Fruit fly (Drosophila melanogaster) whole organism, embryonic: ENCODE data around the gene DCTN5-p25.

ENCODE experiments used
- CG10366 ChIP-seq: fragments of 200-800 bp; sonication (Bioruptor generic); IDR thresholded peaks from 2 replicates; pipeline ENCODE4 v1.3.6; 2022; ENCODE audit warnings: missing biosample characterization, missing genetic modification characterization
- CG10543 ChIP-seq: fragments of 200-800 bp; sonication (Bioruptor generic); optimal IDR thresholded peaks from 3 replicates; lab custom pipeline; 2017; ENCODE audit warnings: missing biosample characterization, mild to moderate bottlenecking, missing genetic modification characterization, moderate library complexity
- CG10959 ChIP-seq: fragments of 200-800 bp; sonication (Bioruptor generic); IDR thresholded peaks from 2 replicates; pipeline ENCODE4 v1.3.6; 2022; ENCODE audit warnings: missing biosample characterization, missing genetic modification characterization
- CG11456 ChIP-seq: fragments of 200-800 bp; sonication (Bioruptor generic); IDR thresholded peaks from 3 replicates; pipeline ENCODE4 v1.3.6; 2022; ENCODE audit warnings: missing biosample characterization, missing genetic modification characterization
- CG11695 ChIP-seq: fragments of 200-800 bp; sonication (Bioruptor generic); IDR thresholded peaks from 3 replicates; pipeline ENCODE4 v1.3.6; 2022; ENCODE audit warnings: missing biosample characterization, missing genetic modification characterization
- CG1233 ChIP-seq: fragments of 200-800 bp; sonication (Bioruptor generic); optimal IDR thresholded peaks from 4 replicates; lab custom pipeline; 2018; ENCODE audit warnings: missing biosample characterization, mild to moderate bottlenecking, missing genetic modification characterization
- CG14050 ChIP-seq: fragments of 200-800 bp; sonication (Bioruptor generic); IDR thresholded peaks from 3 replicates; pipeline ENCODE4 v1.3.6; 2022; ENCODE audit warnings: missing biosample characterization, missing genetic modification characterization
- CG14441 ChIP-seq: fragments of 200-800 bp; sonication (Bioruptor generic); IDR thresholded peaks from 2 replicates; pipeline ENCODE4 v1.3.6; 2022; ENCODE audit warnings: missing biosample characterization, missing genetic modification characterization
- CG15073 ChIP-seq: fragments of 200-800 bp; sonication (Bioruptor generic); optimal IDR thresholded peaks from 2 replicates; lab custom pipeline; 2016; ENCODE audit warnings: missing biosample characterization, missing genetic modification characterization
- CG17359 ChIP-seq: fragments of 200-800 bp; sonication (Bioruptor generic); optimal IDR thresholded peaks from 3 replicates; lab custom pipeline; 2018; ENCODE audit warnings: missing biosample characterization, mild to moderate bottlenecking, missing genetic modification characterization, moderate library complexity
- CG17385 ChIP-seq: fragments of 200-800 bp; sonication (Bioruptor generic); optimal IDR thresholded peaks from 3 replicates; lab custom pipeline; 2018; ENCODE audit warnings: missing biosample characterization, mild to moderate bottlenecking, missing genetic modification characterization
- CG17829 ChIP-seq: fragments of 200-800 bp; optimal IDR thresholded peaks from 2 replicates; lab custom pipeline; 2019; ENCODE audit warnings: missing biosample characterization, mild to moderate bottlenecking, missing genetic modification characterization, moderate library complexity
- CG2202 ChIP-seq: fragments of 200-800 bp; sonication (Bioruptor generic); optimal IDR thresholded peaks from 2 replicates; lab custom pipeline; 2018; ENCODE audit warnings: missing biosample characterization, mild to moderate bottlenecking, missing genetic modification characterization
- CG2889 ChIP-seq: fragments of 200-800 bp; sonication (Bioruptor generic); IDR thresholded peaks from 3 replicates; pipeline ENCODE4 v1.3.6; 2022; ENCODE audit warnings: missing biosample characterization, missing genetic modification characterization
- CG3163 ChIP-seq: fragments of 200-800 bp; sonication (Bioruptor generic); optimal IDR thresholded peaks from 3 replicates; lab custom pipeline; 2016; ENCODE audit warnings: missing biosample characterization, missing genetic modification characterization
- CG34224 ChIP-seq: fragments of 200-800 bp; sonication (Bioruptor generic); IDR thresholded peaks from 3 replicates; pipeline ENCODE4 v1.3.6; 2022; ENCODE audit warnings: missing biosample characterization, missing genetic modification characterization; ENCODE audit not compliant: partially characterized antibody
- CG34376 ChIP-seq: fragments of 200-800 bp; sonication (Bioruptor generic); optimal IDR thresholded peaks from 2 replicates; lab custom pipeline; 2018; ENCODE audit warnings: missing biosample characterization, mild to moderate bottlenecking, missing genetic modification characterization
- CG3838 ChIP-seq: fragments of 200-800 bp; sonication (Bioruptor generic); optimal IDR thresholded peaks from 3 replicates; lab custom pipeline; 2016; ENCODE audit warnings: missing biosample characterization, missing genetic modification characterization
- CG43689 ChIP-seq: fragments of 200-800 bp; sonication (Bioruptor generic); IDR thresholded peaks from 2 replicates; pipeline ENCODE4 v1.3.6; 2022; ENCODE audit warnings: missing biosample characterization, missing genetic modification characterization
- CG4707 ChIP-seq: fragments of 200-800 bp; sonication (Bioruptor generic); optimal IDR thresholded peaks from 2 replicates; lab custom pipeline; 2018; ENCODE audit warnings: missing biosample characterization, mild to moderate bottlenecking, missing genetic modification characterization, moderate library complexity
- CG7357 ChIP-seq: fragments of 200-800 bp; sonication (Bioruptor generic); IDR thresholded peaks from 3 replicates; pipeline ENCODE4 v1.3.6; 2022; ENCODE audit warnings: missing biosample characterization, missing genetic modification characterization
- CG7556 ChIP-seq: fragments of 200-800 bp; sonication (Bioruptor generic); optimal IDR thresholded peaks from 2 replicates; lab custom pipeline; 2017; ENCODE audit warnings: missing biosample characterization, mild to moderate bottlenecking, missing genetic modification characterization
- CG7745 ChIP-seq: fragments of 200-800 bp; sonication (Bioruptor generic); optimal IDR thresholded peaks from 2 replicates; lab custom pipeline; 2018; ENCODE audit warnings: missing biosample characterization, mild to moderate bottlenecking, missing genetic modification characterization, moderate library complexity
- CTCF ChIP-seq: fragments of 200-800 bp; sonication (Bioruptor generic); optimal IDR thresholded peaks from 2 replicates; lab custom pipeline; 2017; ENCODE audit warnings: missing biosample characterization, mild to moderate bottlenecking, missing genetic modification characterization, moderate library complexity
- CrebB ChIP-seq: fragments of 200-800 bp; sonication (Bioruptor generic); optimal IDR thresholded peaks from 3 replicates; lab custom pipeline; 2018; ENCODE audit warnings: missing biosample characterization, mild to moderate bottlenecking, missing genetic modification characterization
- Dbx ChIP-seq: fragments of 200-800 bp; sonication (Bioruptor generic); IDR thresholded peaks from 3 replicates; pipeline ENCODE4 v1.3.6; 2022; ENCODE audit warnings: missing biosample characterization, missing genetic modification characterization
- Dip2 ChIP-seq: fragments of 200-800 bp; sonication (Bioruptor generic); IDR thresholded peaks from 2 replicates; pipeline ENCODE4 v1.3.6; 2022; ENCODE audit warnings: missing biosample characterization, missing genetic modification characterization
- Gug ChIP-seq: fragments of 200-800 bp; sonication (Bioruptor generic); IDR thresholded peaks from 4 replicates; pipeline ENCODE4 v1.3.6; 2022; ENCODE audit warnings: missing biosample characterization, missing genetic modification characterization
- Hr3 ChIP-seq: fragments of 200-800 bp; sonication (Bioruptor generic); optimal IDR thresholded peaks from 3 replicates; lab custom pipeline; 2016; ENCODE audit warnings: missing biosample characterization, missing genetic modification characterization
- Med ChIP-seq: fragments of 200-800 bp; sonication (Bioruptor generic); peaks from one replicate; lab custom pipeline; 2016; ENCODE audit warnings: missing biosample characterization, missing genetic modification characterization, mild to moderate bottlenecking, inconsistent platforms, moderate library complexity
- Sry-β ChIP-seq: fragments of 200-800 bp; sonication (Bioruptor generic); optimal IDR thresholded peaks from 2 replicates; lab custom pipeline; 2018; ENCODE audit warnings: missing biosample characterization, mild to moderate bottlenecking, missing genetic modification characterization, moderate library complexity
- amos ChIP-seq: fragments of 200-800 bp; sonication (Bioruptor generic); IDR thresholded peaks from 2 replicates; pipeline ENCODE4 v1.3.6; 2022; ENCODE audit warnings: missing biosample characterization, missing genetic modification characterization; ENCODE audit not compliant: partially characterized antibody
- ase ChIP-seq: fragments of 200-800 bp; sonication (Bioruptor generic); IDR thresholded peaks from 3 replicates; pipeline ENCODE4 v1.3.6; 2022; ENCODE audit warnings: missing biosample characterization, missing genetic modification characterization
- bbx ChIP-seq: fragments of 200-800 bp; sonication (Bioruptor generic); IDR thresholded peaks from 2 replicates; pipeline ENCODE4 v1.3.6; 2022; ENCODE audit warnings: missing biosample characterization, missing genetic modification characterization; ENCODE audit not compliant: partially characterized antibody
- bcd ChIP-seq: fragments of 200-800 bp; sonication (Bioruptor generic); optimal IDR thresholded peaks from 2 replicates; lab custom pipeline; 2017; ENCODE audit warnings: missing biosample characterization, mild to moderate bottlenecking, missing genetic modification characterization
- chinmo ChIP-seq: fragments of 200-800 bp; sonication (Bioruptor generic); IDR thresholded peaks from 4 replicates; pipeline ENCODE4 v1.3.6; 2022; ENCODE audit warnings: missing biosample characterization, missing genetic modification characterization; ENCODE audit not compliant: partially characterized antibody
- croc ChIP-seq: fragments of 200-800 bp; sonication (Bioruptor generic); conservative IDR thresholded peaks from 3 replicates; pipeline ENCODE4 v1.3.6; 2022; ENCODE audit warnings: missing biosample characterization, missing genetic modification characterization
- ems ChIP-seq: fragments of 200-800 bp; sonication (Bioruptor generic); optimal IDR thresholded peaks from 3 replicates; lab custom pipeline; 2016; ENCODE audit warnings: missing biosample characterization, missing genetic modification characterization
- ewg ChIP-seq: fragments of 200-800 bp; sonication (Bioruptor generic); optimal IDR thresholded peaks from 3 replicates; lab custom pipeline; 2017; ENCODE audit warnings: mild to moderate bottlenecking, missing biosample characterization, missing genetic modification reagents, missing genetic modification characterization
- grau ChIP-seq: fragments of 200-800 bp; optimal IDR thresholded peaks from 3 replicates; lab custom pipeline; 2019; ENCODE audit warnings: missing biosample characterization, mild to moderate bottlenecking, missing genetic modification characterization, moderate library complexity
- kah ChIP-seq: fragments of 200-800 bp; sonication (Bioruptor generic); optimal IDR thresholded peaks from 2 replicates; lab custom pipeline; 2018; ENCODE audit warnings: missing biosample characterization, mild to moderate bottlenecking, missing genetic modification characterization
- luna ChIP-seq: fragments of 200-800 bp; sonication (Bioruptor generic); optimal IDR thresholded peaks from 2 replicates; lab custom pipeline; 2016; ENCODE audit warnings: missing biosample characterization, missing genetic modification characterization
- pfk ChIP-seq: fragments of 200-800 bp; sonication (Bioruptor generic); optimal IDR thresholded peaks from 2 replicates; lab custom pipeline; 2018; ENCODE audit warnings: missing biosample characterization, mild to moderate bottlenecking, missing genetic modification characterization, moderate library complexity
- sob ChIP-seq: fragments of 200-800 bp; sonication (Bioruptor generic); IDR thresholded peaks from 2 replicates; pipeline ENCODE4 v1.3.6; 2022; ENCODE audit warnings: missing biosample characterization, missing genetic modification characterization
- sug ChIP-seq: fragments of 200-800 bp; optimal IDR thresholded peaks from 2 replicates; lab custom pipeline; 2019; ENCODE audit warnings: missing biosample characterization, mild to moderate bottlenecking, missing genetic modification characterization, moderate library complexity
- unc-4 ChIP-seq: fragments of 200-800 bp; sonication (Bioruptor generic); IDR thresholded peaks from 2 replicates; pipeline ENCODE4 v1.3.6; 2022; ENCODE audit warnings: missing biosample characterization, missing genetic modification characterization; ENCODE audit not compliant: partially characterized antibody
- vnd ChIP-seq: fragments of 200-800 bp; sonication (Bioruptor generic); IDR thresholded peaks from 3 replicates; pipeline ENCODE4 v1.3.6; 2022; ENCODE audit warnings: missing biosample characterization, missing genetic modification characterization; ENCODE audit not compliant: partially characterized antibody
- vvl ChIP-seq: fragments of 200-800 bp; sonication (Bioruptor generic); IDR thresholded peaks from 2 replicates; pipeline ENCODE4 v1.3.6; 2022; ENCODE audit warnings: missing biosample characterization, missing genetic modification characterization

The DCTN5-p25 gene

dm6 chr2L:14995594-14996463, 9.7 kb upstream of the DCTN5-p25 start (continued):
- TF ChIP-seq CG10959 (GFP tag; lab: Robert Waterston, UW), result peak; percentile 87
- TF ChIP-seq unc-4 (GFP tag; lab: Robert Waterston, UW), result no peak
- TF ChIP-seq Gug, result peak; percentile 60; the same call in 3 of the 4 replicates
- peak; percentile 93 for TF ChIP-seq Hr3 (GFP tag; lab: Kevin White, UChicago)
- TF ChIP-seq Sry-β (GFP tag; lab: Kevin White, UChicago), result peak; percentile 52
- peak; percentile 68 for TF ChIP-seq CG3838 (GFP tag; lab: Kevin White, UChicago)
- TF ChIP-seq CG14441, result peak; percentile 92
- no peak for TF ChIP-seq CG34224 (GFP tag; lab: Robert Waterston, UW)
- peak; percentile 92 for TF ChIP-seq ase (GFP tag; lab: Robert Waterston, UW)
- peak; percentile 20 for TF ChIP-seq pfk (GFP tag; lab: Kevin White, UChicago)
- peak; percentile 41; the same call in 1 of the 2 replicates for TF ChIP-seq bbx (GFP tag; lab: Robert Waterston, UW)
- TF ChIP-seq CG14050 (GFP tag; lab: Robert Waterston, UW), result peak; percentile 90
- TF ChIP-seq kah (GFP tag; lab: Kevin White, UChicago), result peak; percentile 91
- peak; percentile 40 for TF ChIP-seq CG15073 (GFP tag; lab: Kevin White, UChicago)
- TF ChIP-seq Med (GFP tag; lab: Kevin White, UChicago), result peak; percentile 83
- TF ChIP-seq CG3163 (GFP tag; lab: Kevin White, UChicago), result peak; percentile 12
- peak; percentile 62 for TF ChIP-seq CG2202 (tag; lab: Kevin White, UChicago)
- TF ChIP-seq CG34376 (GFP tag; lab: Kevin White, UChicago), result no peak
- TF ChIP-seq vnd, result no peak
- TF ChIP-seq CG10366 (GFP tag; lab: Robert Waterston, UW), result peak; percentile 92
- peak; percentile 86; the same call in 1 of the 4 replicates for TF ChIP-seq chinmo (GFP tag; lab: Robert Waterston, UW)
- peak; percentile 87 for TF ChIP-seq CG17385 (GFP tag; lab: Kevin White, UChicago)
- peak; percentile 95 for TF ChIP-seq CG17829 (tag; lab: Kevin White, UChicago)
- peak; percentile 76 for TF ChIP-seq CG7745 (tag; lab: Kevin White, UChicago)
- peak; percentile 91 for TF ChIP-seq CG43689
- TF ChIP-seq Dip2 (GFP tag; lab: Robert Waterston, UW), result no peak
- peak; percentile 80 for TF ChIP-seq CrebB (tag; lab: Kevin White, UChicago)
- peak; percentile 86 for TF ChIP-seq CG1233
- TF ChIP-seq CG17359 (tag; lab: Kevin White, UChicago), result peak; percentile 96
- TF ChIP-seq CG10543 (GFP tag; lab: Kevin White, UChicago), result peak; percentile 27
- peak; percentile 1 for TF ChIP-seq ems (GFP tag; lab: Kevin White, UChicago)
- peak; percentile 87 for TF ChIP-seq sob (GFP tag; lab: Robert Waterston, UW)
- peak; percentile 81 for TF ChIP-seq ewg (GFP tag; lab: Kevin White, UChicago)
- TF ChIP-seq Dbx (GFP tag; lab: Robert Waterston, UW), result peak; percentile 79; the same call in 2 of the 3 replicates
- peak; percentile 72; the same call in 2 of the 3 replicates for TF ChIP-seq CG2889
- peak; percentile 91 for TF ChIP-seq grau (tag; lab: Kevin White, UChicago)
- peak; percentile 94 for TF ChIP-seq croc (GFP tag; lab: Robert Waterston, UW)
- TF ChIP-seq bcd (GFP tag; lab: Kevin White, UChicago), result peak; percentile 88
- peak; percentile 23 for TF ChIP-seq CTCF (GFP tag; lab: Kevin White, UChicago)
- TF ChIP-seq luna (GFP tag; lab: Kevin White, UChicago), result no peak
- peak; percentile 94 for TF ChIP-seq CG11695
- TF ChIP-seq CG11456 (GFP tag; lab: Robert Waterston, UW), result peak; percentile 76
- TF ChIP-seq CG7357 (GFP tag; lab: Robert Waterston, UW), result peak; percentile 81
- peak; percentile 92 for TF ChIP-seq CG7556 (GFP tag; lab: Kevin White, UChicago)
- TF ChIP-seq sug, result peak; percentile 23
- TF ChIP-seq vvl, result peak; percentile 97
- peak; percentile 53 for TF ChIP-seq CG4707 (GFP tag; lab: Kevin White, UChicago)
- no peak for TF ChIP-seq amos
